Worm (Caenorhabditis elegans) whole organism, young adult: Measurements from ENCODE around the gene nspg-3.
A peak's percentile ranks its signal among the peaks of the same experiment; 100 is the strongest.

Source experiments
- B0019.2 ChIP-seq: fragments of 200-800 bp; sonication (Bioruptor generic); conservative IDR thresholded peaks from 2 replicates; pipeline ENCODE4 v1.3.6; 2022; ENCODE audit warnings: missing genetic modification reagents, missing genetic modification characterization, missing compliant biosample characterization
- F23B12.7 ChIP-seq: sonication (generic microtip); optimal IDR thresholded peaks from 2 replicates; lab custom pipeline; 2017; ENCODE audit warnings: missing genetic modification characterization, mild to moderate bottlenecking, missing compliant biosample characterization, antibody characterized with exemption, moderate library complexity; ENCODE audit not compliant: insufficient read depth
- F52B5.7 ChIP-seq: sonication (generic microtip); optimal IDR thresholded peaks from 2 replicates; lab custom pipeline; 2016; ENCODE audit warnings: mild to moderate bottlenecking, missing genetic modification characterization, missing compliant biosample characterization
- F55B11.4 ChIP-seq: sonication (generic microtip); optimal IDR thresholded peaks from 2 replicates; lab custom pipeline; 2016; ENCODE audit warnings: missing compliant biosample characterization, missing genetic modification characterization, borderline replicate concordance; ENCODE audit not compliant: insufficient read depth
- K12H6.12 ChIP-seq: fragments of 200-800 bp; sonication (Bioruptor generic); optimal IDR thresholded peaks from 2 replicates; lab custom pipeline; 2018; ENCODE audit warnings: mild to moderate bottlenecking, missing genetic modification characterization, missing compliant biosample characterization
- Y56A3A.18 ChIP-seq: fragments of 200-800 bp; sonication (Bioruptor generic); IDR thresholded peaks from 2 replicates; pipeline ENCODE4 v1.3.6; 2022; ENCODE audit warnings: missing genetic modification reagents, missing genetic modification characterization, missing compliant biosample characterization
- Y67H2A.10 ChIP-seq: fragments of 200-800 bp; sonication (Bioruptor generic); conservative IDR thresholded peaks from 2 replicates; pipeline ENCODE4 v1.3.6; 2022; ENCODE audit warnings: missing genetic modification reagents, missing genetic modification characterization, missing compliant biosample characterization
- Y95B8A.8 ChIP-seq: fragments of 200-800 bp; sonication (Bioruptor generic); IDR thresholded peaks from 2 replicates; pipeline ENCODE4 v1.3.6; 2022; ENCODE audit warnings: missing genetic modification reagents, missing genetic modification characterization, missing compliant biosample characterization
- ama-1 ChIP-seq, 3 experiments: fragments of 150-350 bp in 1 of 3; sonication (generic microtip) in 2 of 3; optimal IDR thresholded peaks; 2 replicates each; lab custom pipeline; 2014 to 2018; ENCODE audit warnings: missing biosample characterization in 2 of 3, missing genetic modification characterization in 2 of 3, missing genetic modification reagents in 2 of 3
- athp-1 ChIP-seq: sonication (generic microtip); optimal IDR thresholded peaks from 2 replicates; lab custom pipeline; 2017; ENCODE audit warnings: mild to moderate bottlenecking, missing genetic modification characterization, missing compliant biosample characterization
- cebp-1 ChIP-seq, 2 experiments: fragments of 200-800 bp in 1 of 2; sonication (Bioruptor generic) in 1 of 2; sonication (generic microtip) in 1 of 2; IDR thresholded peaks in 1 of 2; optimal IDR thresholded peaks in 1 of 2; 2 replicates each; pipeline versions ENCODE4 v1.3.6 to Lab custom; 2017 to 2022; ENCODE audit warnings: missing compliant biosample characterization in 2 of 2, missing genetic modification characterization in 2 of 2, mild to moderate bottlenecking in 1 of 2, missing genetic modification reagents in 1 of 2, moderate library complexity in 1 of 2
- ceh-27 ChIP-seq: fragments of 200-800 bp; sonication (Bioruptor generic); optimal IDR thresholded peaks from 2 replicates; lab custom pipeline; 2018; ENCODE audit warnings: mild to moderate bottlenecking, missing genetic modification characterization, moderate library complexity, missing compliant biosample characterization
- die-1 ChIP-seq: sonication (generic microtip); optimal IDR thresholded peaks from 2 replicates; lab custom pipeline; 2016; ENCODE audit warnings: missing genotype, mild to moderate bottlenecking, missing genetic modification characterization, missing compliant biosample characterization
- efl-1 ChIP-seq: fragments of 150-350 bp; optimal IDR thresholded peaks from 2 replicates; lab custom pipeline; 2014; ENCODE audit warnings: missing biosample characterization, missing genetic modification reagents, missing genetic modification characterization
- egl-18 ChIP-seq: fragments of 200-800 bp; sonication (Bioruptor generic); IDR thresholded peaks from 2 replicates; pipeline ENCODE4 v1.3.6; 2022; ENCODE audit warnings: missing genetic modification reagents, missing genetic modification characterization, missing compliant biosample characterization
- ets-4 ChIP-seq: fragments of 200-800 bp; sonication (Bioruptor generic); optimal IDR thresholded peaks from 2 replicates; lab custom pipeline; 2018; ENCODE audit warnings: mild to moderate bottlenecking, missing genetic modification characterization, missing compliant biosample characterization
- hlh-12 ChIP-seq: sonication (generic microtip); optimal IDR thresholded peaks from 2 replicates; lab custom pipeline; 2016; ENCODE audit warnings: missing genetic modification characterization, missing compliant biosample characterization
- hlh-26 ChIP-seq: fragments of 200-800 bp; sonication (Bioruptor generic); conservative IDR thresholded peaks from 2 replicates; pipeline ENCODE4 v1.3.6; 2022; ENCODE audit warnings: missing genetic modification reagents, missing genetic modification characterization, missing compliant biosample characterization
- madf-6 ChIP-seq: fragments of 200-800 bp; sonication (Bioruptor generic); IDR thresholded peaks from 2 replicates; pipeline ENCODE4 v1.3.6; 2022; ENCODE audit warnings: missing genetic modification reagents, missing genetic modification characterization, missing compliant biosample characterization
- madf-8 ChIP-seq: fragments of 200-800 bp; sonication (Bioruptor generic); conservative IDR thresholded peaks from 2 replicates; pipeline ENCODE4 v1.3.6; 2022; ENCODE audit warnings: missing genetic modification reagents, missing genetic modification characterization, missing compliant biosample characterization
- nfya-1 ChIP-seq: sonication (generic microtip); optimal IDR thresholded peaks from 2 replicates; lab custom pipeline; 2017; ENCODE audit warnings: antibody characterized with exemption, missing compliant biosample characterization, missing genetic modification characterization, borderline replicate concordance; ENCODE audit not compliant: insufficient read depth
- rcor-1 ChIP-seq: fragments of 200-800 bp; sonication (Bioruptor generic); IDR thresholded peaks from 2 replicates; pipeline ENCODE4 v1.3.6; 2022; ENCODE audit warnings: missing genetic modification reagents, missing genetic modification characterization, missing compliant biosample characterization
- repo-1 ChIP-seq: sonication (generic microtip); optimal IDR thresholded peaks from 2 replicates; lab custom pipeline; 2017; ENCODE audit warnings: mild to moderate bottlenecking, missing genetic modification characterization, missing compliant biosample characterization
- rpc-1 ChIP-seq, 2 experiments: fragments of 150-350 bp in 1 of 2; sonication (generic microtip) in 1 of 2; optimal IDR thresholded peaks; 2 replicates each; lab custom pipeline; 2014 to 2018; ENCODE audit warnings: missing biosample characterization in 1 of 2, missing genetic modification characterization in 1 of 2, missing genetic modification reagents in 1 of 2, missing genotype in 1 of 2
- snpc-4 ChIP-seq, 5 experiments: fragments of 150-350 bp in 1 of 5; sonication (generic microtip) in 4 of 5; optimal IDR thresholded peaks; 2 replicates each; lab custom pipeline; 2014 to 2018; ENCODE audit warnings: missing genetic modification characterization in 5 of 5, missing biosample characterization in 3 of 5, antibody characterized with exemption in 2 of 5, mild to moderate bottlenecking in 2 of 5, missing compliant biosample characterization in 2 of 5, missing genotype in 2 of 5, moderate library complexity in 2 of 5, missing genetic modification reagents in 1 of 5
- sptf-2 ChIP-seq: fragments of 200-800 bp; sonication (Bioruptor generic); optimal IDR thresholded peaks from 2 replicates; lab custom pipeline; 2018; ENCODE audit warnings: mild to moderate bottlenecking, missing genetic modification characterization, missing compliant biosample characterization
- ztf-22 ChIP-seq: fragments of 200-800 bp; sonication (Bioruptor generic); optimal IDR thresholded peaks from 2 replicates; lab custom pipeline; 2018; ENCODE audit warnings: mild to moderate bottlenecking, missing genetic modification characterization, moderate library complexity, missing compliant biosample characterization
- ztf-26 ChIP-seq: sonication (generic microtip); optimal IDR thresholded peaks from 2 replicates; lab custom pipeline; 2017; ENCODE audit warnings: missing genetic modification characterization, missing compliant biosample characterization

The nspg-3 gene

ce11 chrII:6122641-6123424, 31.3 kb downstream of the nspg-3 start (continued):
- TF ChIP-seq snpc-4 (GFP tag; optimal IDR thresholded peaks at IDR 0.05; lab: Kevin White, UChicago) (no peak), snpc-4 (tag; optimal IDR thresholded peaks at IDR 0.05; lab: Kevin White, UChicago) (no peak), Y95B8A.8 (GFP tag; lab: Robert Waterston, UW) (no peak), egl-18 (GFP tag; lab: Robert Waterston, UW) (no peak)

ce11 chrII:6123513-6123912, 31.9 kb downstream of the nspg-3 start, which contains the start of gene C29H12.2:
Gene C29H12.2 (plus strand): TSS chrII:6123809.
- TF ChIP-seq B0019.2 (no peak), cebp-1 (GFP tag; IDR thresholded peaks at IDR 0.05; lab: Robert Waterston, UW) (peak; percentile 73; the same call in 1 of the 2 replicates), cebp-1 (tag; optimal IDR thresholded peaks at IDR 0.05; lab: Kevin White, UChicago) (peak; percentile 86)

- TF ChIP-seq efl-1 (GFP tag; lab: Kevin White, UChicago): no peak
- TF ChIP-seq madf-8 (GFP tag; lab: Robert Waterston, UW): 0 out of 2 replicates have a peak, but pooled peaks have one; percentile 8
- no peak for TF ChIP-seq F23B12.7 (tag; lab: Kevin White, UChicago)
- TF ChIP-seq sptf-2: no peak
- peak; percentile 39; the same call in 1 of the 2 replicates for TF ChIP-seq madf-6 (GFP tag; lab: Robert Waterston, UW)
- TF ChIP-seq Y67H2A.10 (GFP tag; lab: Robert Waterston, UW): no peak
- TF ChIP-seq repo-1 (tag; lab: Kevin White, UChicago): no peak
- TF ChIP-seq F52B5.7 (tag; lab: Kevin White, UChicago): no peak
Observed at ce11 chrII:6125259-6125658, 33.7 kb downstream of the nspg-3 start, which contains the start of gene rars-2. Gene rars-2 (plus strand): TSS chrII:6125559.

- TF ChIP-seq rcor-1 (GFP tag; lab: Robert Waterston, UW): no peak
- TF ChIP-seq ama-1 (optimal IDR thresholded peaks at IDR 0.05; lab: Kevin White, UChicago): no peak
- TF ChIP-seq ama-1 (GFP tag; optimal IDR thresholded peaks at IDR 0.05; lab: Kevin White, UChicago): no peak
- no peak for TF ChIP-seq Y56A3A.18 (GFP tag; lab: Robert Waterston, UW)
- TF ChIP-seq K12H6.12: no peak
- TF ChIP-seq ceh-27: no peak
- no peak for TF ChIP-seq hlh-12 (tag; lab: Kevin White, UChicago)
- no peak for TF ChIP-seq ztf-26
- TF ChIP-seq cebp-1 (GFP tag; IDR thresholded peaks at IDR 0.05; lab: Robert Waterston, UW): no peak
- TF ChIP-seq cebp-1 (tag; optimal IDR thresholded peaks at IDR 0.05; lab: Kevin White, UChicago): no peak
- TF ChIP-seq ets-4 (GFP tag; lab: Kevin White, UChicago): no peak
- TF ChIP-seq hlh-26 (GFP tag; lab: Robert Waterston, UW): no peak
- TF ChIP-seq die-1 (tag; lab: Kevin White, UChicago): no peak
- no peak for TF ChIP-seq ztf-22 (GFP tag; lab: Kevin White, UChicago)
Observed at ce11 chrII:6132595-6132994, 41.0 kb downstream of the nspg-3 start, which contains the start of gene abts-3. Gene abts-3 (plus strand): TSS chrII:6132895.

- TF ChIP-seq athp-1 (no peak), rpc-1 (optimal IDR thresholded peaks at IDR 0.05; lab: Kevin White, UChicago) (no peak), rpc-1 (tag; optimal IDR thresholded peaks at IDR 0.05; lab: Kevin White, UChicago) (no peak), Y95B8A.8 (GFP tag; lab: Robert Waterston, UW) (no peak), F55B11.4 (tag; lab: Kevin White, UChicago) (no peak), Y67H2A.10 (GFP tag; lab: Robert Waterston, UW) (no peak), nfya-1 (tag; lab: Kevin White, UChicago) (no peak)
Observed at ce11 chrII:6135530-6135929, 44.0 kb downstream of the nspg-3 start.
